Worm (Caenorhabditis elegans) whole organism, L1 larva: ENCODE results near the gene srp-8.

ENCODE experiments used
- C04F5.9 ChIP-seq: sonication (generic microtip); optimal IDR thresholded peaks from 2 replicates; lab custom pipeline; 2016; ENCODE audit warnings: missing genetic modification characterization, missing compliant biosample characterization
- C16A3.4 ChIP-seq: fragments of 150-350 bp; optimal IDR thresholded peaks from 2 replicates; lab custom pipeline; 2014; ENCODE audit warnings: missing biosample characterization, missing genetic modification characterization
- F16B12.6 ChIP-seq: fragments of 150-350 bp; optimal IDR thresholded peaks from 2 replicates; lab custom pipeline; 2014; ENCODE audit warnings: missing biosample characterization, missing genetic modification characterization
- aha-1 ChIP-seq: fragments of 150-350 bp; optimal IDR thresholded peaks from 2 replicates; lab custom pipeline; 2014; ENCODE audit warnings: missing biosample characterization, missing genetic modification characterization
- alr-1 ChIP-seq: fragments of 200-800 bp; sonication (Bioruptor generic); optimal IDR thresholded peaks from 2 replicates; lab custom pipeline; 2018; ENCODE audit warnings: borderline replicate concordance, mild to moderate bottlenecking, missing genetic modification characterization, missing compliant biosample characterization
- ama-1 ChIP-seq: fragments of 150-350 bp; optimal IDR thresholded peaks from 2 replicates; lab custom pipeline; 2014
- blmp-1 ChIP-seq: fragments of 150-350 bp; optimal IDR thresholded peaks from 2 replicates; lab custom pipeline; 2014; ENCODE audit warnings: missing biosample characterization, missing genetic modification characterization
- ceh-82 ChIP-seq, 3 experiments: fragments of 150-350 bp in 1 of 3; sonication (generic microtip) in 2 of 3; optimal IDR thresholded peaks; 2 replicates each; lab custom pipeline; 2014 to 2017; ENCODE audit warnings: missing biosample characterization in 3 of 3, missing genetic modification characterization in 3 of 3
- ceh-88 ChIP-seq: fragments of 200-800 bp; sonication (Bioruptor generic); IDR thresholded peaks from 2 replicates; pipeline ENCODE4 v1.3.6; 2022; ENCODE audit warnings: missing genetic modification characterization, missing compliant biosample characterization
- ceh-90 ChIP-seq: sonication (generic microtip); optimal IDR thresholded peaks from 2 replicates; lab custom pipeline; 2016; ENCODE audit warnings: missing genetic modification characterization, missing compliant biosample characterization
- dpl-1 ChIP-seq, 3 experiments: fragments of 150-350 bp in 2 of 3; sonication (generic microtip) in 1 of 3; optimal IDR thresholded peaks; 2 replicates each; lab custom pipeline; 2014 to 2017; ENCODE audit warnings: missing biosample characterization in 3 of 3, missing genetic modification characterization in 3 of 3, missing genetic modification reagents in 3 of 3
- dsc-1 ChIP-seq: sonication (generic microtip); optimal IDR thresholded peaks from 2 replicates; lab custom pipeline; 2016; ENCODE audit warnings: mild to moderate bottlenecking, missing genetic modification characterization, missing compliant biosample characterization
- efl-1 ChIP-seq, 4 experiments: fragments of 150-350 bp; optimal IDR thresholded peaks in 3 of 4; peaks in 1 of 4; 1 replicate in 1 of 4; 2 replicates in 3 of 4; lab custom pipeline; 2014; ENCODE audit warnings: missing biosample characterization in 2 of 4, missing genetic modification characterization in 2 of 4, missing genetic modification reagents in 2 of 4
- egl-13 ChIP-seq: sonication (generic microtip); optimal IDR thresholded peaks from 2 replicates; lab custom pipeline; 2016; ENCODE audit warnings: missing genotype, missing genetic modification reagents, missing genetic modification characterization, missing compliant biosample characterization
- elt-2 ChIP-seq: sonication (generic microtip); optimal IDR thresholded peaks from 2 replicates; lab custom pipeline; 2016; ENCODE audit warnings: missing genetic modification characterization, mild to moderate bottlenecking, inconsistent platforms, missing compliant biosample characterization, missing genetic modification reagents
- elt-3 ChIP-seq, 6 experiments: fragments of 150-350 bp in 1 of 6; sonication (generic microtip); optimal IDR thresholded peaks; 2 replicates each; lab custom pipeline; 2017 to 2018; ENCODE audit warnings: missing biosample characterization in 6 of 6, missing genetic modification characterization in 6 of 6, inconsistent platforms in 1 of 6
- fkh-10 ChIP-seq: sonication (generic microtip); optimal IDR thresholded peaks from 2 replicates; lab custom pipeline; 2017; ENCODE audit warnings: missing biosample characterization, missing genetic modification reagents, missing genetic modification characterization
- fkh-4 ChIP-seq: sonication (generic microtip); optimal IDR thresholded peaks from 2 replicates; lab custom pipeline; 2016; ENCODE audit warnings: missing compliant biosample characterization, missing genetic modification characterization, borderline replicate concordance
- hpl-2 ChIP-seq: fragments of 150-350 bp; optimal IDR thresholded peaks from 2 replicates; lab custom pipeline; 2014; ENCODE audit warnings: missing biosample characterization, missing genetic modification reagents, missing genetic modification characterization
- jun-1 ChIP-seq: fragments of 150-350 bp; optimal IDR thresholded peaks from 2 replicates; lab custom pipeline; 2014; ENCODE audit warnings: missing biosample characterization, missing genetic modification reagents, missing genetic modification characterization
- lin-14 ChIP-seq: fragments of 200-800 bp; sonication (Bioruptor generic); optimal IDR thresholded peaks from 2 replicates; lab custom pipeline; 2018; ENCODE audit warnings: mild to moderate bottlenecking, missing genetic modification characterization, moderate library complexity, missing compliant biosample characterization
- lin-35 ChIP-seq, 2 experiments: fragments of 150-350 bp; optimal IDR thresholded peaks; 2 replicates each; lab custom pipeline; 2014; ENCODE audit warnings: missing biosample characterization in 2 of 2, missing genetic modification characterization in 2 of 2, missing genetic modification reagents in 2 of 2
- lin-39 ChIP-seq: fragments of 150-350 bp; optimal IDR thresholded peaks from 2 replicates; lab custom pipeline; 2014; ENCODE audit warnings: missing biosample characterization, missing genetic modification reagents, missing genetic modification characterization
- lir-3 ChIP-seq: sonication (generic microtip); optimal IDR thresholded peaks from 2 replicates; lab custom pipeline; 2016; ENCODE audit warnings: mild to moderate bottlenecking, missing genetic modification characterization, moderate library complexity, missing compliant biosample characterization; ENCODE audit not compliant: poor library complexity
- lsy-2 ChIP-seq, 2 experiments: fragments of 150-350 bp; optimal IDR thresholded peaks; 2 replicates each; lab custom pipeline; 2014; ENCODE audit warnings: missing biosample characterization in 2 of 2, missing genetic modification characterization in 2 of 2
- mef-2 ChIP-seq: fragments of 150-350 bp; optimal IDR thresholded peaks from 2 replicates; lab custom pipeline; 2014; ENCODE audit warnings: missing biosample characterization, missing genetic modification characterization
- mep-1 ChIP-seq: fragments of 150-350 bp; optimal IDR thresholded peaks from 2 replicates; lab custom pipeline; 2014; ENCODE audit warnings: missing biosample characterization, missing genetic modification characterization
- nhr-12 ChIP-seq: sonication (generic microtip); optimal IDR thresholded peaks from 2 replicates; lab custom pipeline; 2017; ENCODE audit warnings: missing biosample characterization, missing genetic modification characterization
- nhr-19 ChIP-seq: fragments of 200-800 bp; sonication (Bioruptor generic); conservative IDR thresholded peaks from 2 replicates; pipeline ENCODE4 v1.3.6; 2022; ENCODE audit warnings: missing genetic modification characterization, missing compliant biosample characterization
- nhr-20 ChIP-seq: sonication (generic microtip); optimal IDR thresholded peaks from 2 replicates; lab custom pipeline; 2016; ENCODE audit warnings: mild to moderate bottlenecking, missing genetic modification characterization, missing compliant biosample characterization
- nhr-237 ChIP-seq: fragments of 150-350 bp; optimal IDR thresholded peaks from 2 replicates; lab custom pipeline; 2014; ENCODE audit warnings: missing biosample characterization, missing genetic modification characterization
- nhr-28 ChIP-seq: fragments of 150-350 bp; optimal IDR thresholded peaks from 2 replicates; lab custom pipeline; 2014; ENCODE audit warnings: missing biosample characterization, missing genetic modification characterization
- nhr-71 ChIP-seq: sonication (generic microtip); optimal IDR thresholded peaks from 2 replicates; lab custom pipeline; 2016; ENCODE audit warnings: mild to moderate bottlenecking, missing genetic modification characterization, moderate library complexity, missing compliant biosample characterization
- nhr-85 ChIP-seq: sonication (generic microtip); peaks from one replicate; lab custom pipeline; 2016; ENCODE audit warnings: missing genetic modification characterization, inconsistent platforms, missing compliant biosample characterization
- pag-3 ChIP-seq: sonication (generic microtip); optimal IDR thresholded peaks from 2 replicates; lab custom pipeline; 2017; ENCODE audit warnings: missing genetic modification characterization, mild to moderate bottlenecking, missing compliant biosample characterization, antibody characterized with exemption, borderline replicate concordance; ENCODE audit not compliant: insufficient read depth
- rnt-1 ChIP-seq: sonication (generic microtip); optimal IDR thresholded peaks from 2 replicates; lab custom pipeline; 2016; ENCODE audit warnings: mild to moderate bottlenecking, missing genetic modification characterization, moderate library complexity, missing compliant biosample characterization
- skn-1 ChIP-seq: fragments of 150-350 bp; optimal IDR thresholded peaks from 2 replicates; lab custom pipeline; 2014; ENCODE audit warnings: missing biosample characterization, missing genetic modification characterization
- snpc-4 ChIP-seq: fragments of 150-350 bp; optimal IDR thresholded peaks from 2 replicates; lab custom pipeline; 2014; ENCODE audit warnings: missing biosample characterization, missing genetic modification characterization
- snu-23 ChIP-seq: sonication (generic microtip); optimal IDR thresholded peaks from 2 replicates; lab custom pipeline; 2016; ENCODE audit warnings: missing genetic modification characterization, missing compliant biosample characterization
- tbx-2 ChIP-seq: sonication (generic microtip); optimal IDR thresholded peaks from 2 replicates; lab custom pipeline; 2016; ENCODE audit warnings: missing genetic modification characterization, missing compliant biosample characterization
- tlp-1 ChIP-seq: fragments of 150-350 bp; optimal IDR thresholded peaks from 2 replicates; lab custom pipeline; 2014; ENCODE audit warnings: missing biosample characterization, missing genetic modification characterization
- unc-62 ChIP-seq: fragments of 150-350 bp; optimal IDR thresholded peaks from 2 replicates; lab custom pipeline; 2014; ENCODE audit warnings: missing biosample characterization, missing genetic modification reagents, missing genetic modification characterization
- unc-98 ChIP-seq: fragments of 200-800 bp; sonication (Bioruptor generic); IDR thresholded peaks from 2 replicates; pipeline ENCODE4 v1.3.6; 2022; ENCODE audit warnings: missing genetic modification characterization, missing compliant biosample characterization
- xbp-1 ChIP-seq: sonication (generic microtip); optimal IDR thresholded peaks from 2 replicates; lab custom pipeline; 2016; ENCODE audit warnings: missing genetic modification characterization, missing compliant biosample characterization
- zag-1 ChIP-seq: fragments of 150-350 bp; optimal IDR thresholded peaks from 2 replicates; lab custom pipeline; 2014; ENCODE audit warnings: missing biosample characterization, missing genetic modification characterization

srp-8 gene

ce11 chrV:8171688-8172087 lies 11.8 kb upstream of the srp-8 start:
- TF ChIP-seq tlp-1 (tag; lab: Kevin White, UChicago) (no peak), jun-1 (tag; lab: Kevin White, UChicago) (no peak), elt-2 (no peak), dsc-1 (tag; lab: Kevin White, UChicago) (peak; percentile 91), lsy-2 (tag; optimal IDR thresholded peaks at IDR 0.05; lab: Kevin White, UChicago) (no peak), ama-1 (lab: Kevin White, UChicago) (no peak), fkh-4 (peak; percentile 69)

ce11 chrV:8177349-8177748 lies 6.1 kb upstream of the srp-8 start, which contains the start of gene F20D6.9:
Gene F20D6.9, minus strand, starts transcription at chrV:8177449.
- no peak for TF ChIP-seq F16B12.6 (tag; lab: Kevin White, UChicago)
- TF ChIP-seq ceh-90 (tag; lab: Kevin White, UChicago), result no peak
- no peak for TF ChIP-seq lsy-2 (tag; optimal IDR thresholded peaks at IDR 0.05; lab: Kevin White, UChicago)
- no peak for TF ChIP-seq egl-13 (tag; lab: Kevin White, UChicago)
- TF ChIP-seq nhr-71 (tag; lab: Kevin White, UChicago), result no peak
- no peak for TF ChIP-seq snpc-4 (tag; lab: Kevin White, UChicago)
- no peak for TF ChIP-seq dpl-1 (GFP tag; optimal IDR thresholded peaks at IDR 0.05; lab: Kevin White, UChicago)
- TF ChIP-seq efl-1 (optimal IDR thresholded peaks at IDR 0.05; lab: Kevin White, UChicago), result no peak
- TF ChIP-seq efl-1 (GFP tag; optimal IDR thresholded peaks at IDR 0.05 in 1 of 2; lab: Kevin White, UChicago), result no peak
- TF ChIP-seq hpl-2 (GFP tag; lab: Kevin White, UChicago), result no peak
- TF ChIP-seq blmp-1, result no peak
- TF ChIP-seq nhr-237 (tag; lab: Kevin White, UChicago), result no peak
- TF ChIP-seq nhr-85 (tag; lab: Kevin White, UChicago), result no peak
- TF ChIP-seq unc-62 (GFP tag; lab: Kevin White, UChicago), result no peak
- TF ChIP-seq nhr-12, result no peak
- no peak for TF ChIP-seq lin-35 (GFP tag; optimal IDR thresholded peaks at IDR 0.05; lab: Kevin White, UChicago)
- no peak for TF ChIP-seq dsc-1 (tag; lab: Kevin White, UChicago)

- no peak for TF ChIP-seq nhr-12
- TF ChIP-seq lin-35 (GFP tag; optimal IDR thresholded peaks at IDR 0.05; lab: Kevin White, UChicago), result no peak
- TF ChIP-seq nhr-71 (tag; lab: Kevin White, UChicago), result no peak
- TF ChIP-seq unc-98 (GFP tag; lab: Robert Waterston, UW), result no peak
- TF ChIP-seq mef-2, result no peak
- TF ChIP-seq mep-1 (tag; lab: Kevin White, UChicago), result no peak
- no peak for TF ChIP-seq lsy-2 (tag; optimal IDR thresholded peaks at IDR 0.05; lab: Kevin White, UChicago)
- no peak for TF ChIP-seq alr-1 (tag; lab: Kevin White, UChicago)
- no peak for TF ChIP-seq skn-1 (tag; lab: Kevin White, UChicago)
- no peak for TF ChIP-seq xbp-1
- TF ChIP-seq lin-14 (GFP tag; lab: Kevin White, UChicago), result no peak
- no peak for TF ChIP-seq aha-1 (tag; lab: Kevin White, UChicago)
- no peak for TF ChIP-seq C16A3.4 (tag; lab: Kevin White, UChicago)
- TF ChIP-seq elt-2, result no peak
- no peak for TF ChIP-seq zag-1 (tag; lab: Kevin White, UChicago)
- TF ChIP-seq tbx-2 (tag; lab: Kevin White, UChicago), result no peak
- no peak for TF ChIP-seq lin-39 (tag; lab: Kevin White, UChicago)
- no peak for TF ChIP-seq nhr-19 (GFP tag; lab: Robert Waterston, UW)
- TF ChIP-seq elt-3 (tag; optimal IDR thresholded peaks at IDR 0.05; lab: Kevin White, UChicago), result no peak
- TF ChIP-seq nhr-28 (tag; lab: Kevin White, UChicago), result no peak
- TF ChIP-seq, all 84 proteins: peak for 0
Measured at ce11 chrV:8178279-8178678, 5.2 kb upstream of the srp-8 start.

- TF ChIP-seq rnt-1 (tag; lab: Kevin White, UChicago) (peak; percentile 58), nhr-71 (tag; lab: Kevin White, UChicago) (peak; percentile 32), xbp-1 (no peak), mep-1 (tag; lab: Kevin White, UChicago) (peak; percentile 34), nhr-19 (GFP tag; lab: Robert Waterston, UW) (peak; percentile 74), unc-98 (GFP tag; lab: Robert Waterston, UW) (peak; percentile 42; the same call in 1 of the 2 replicates), fkh-10 (no peak), C04F5.9 (no peak), blmp-1 (peak; percentile 56), nhr-85 (tag; lab: Kevin White, UChicago) (peak; percentile 40), lir-3 (tag; lab: Kevin White, UChicago) (no peak), nhr-20 (tag; lab: Kevin White, UChicago) (peak; percentile 35), lin-14 (GFP tag; lab: Kevin White, UChicago) (peak; percentile 68), ceh-88 (GFP tag; lab: Robert Waterston, UW) (0 out of 2 replicates have a peak, but pooled peaks have one; percentile 19), snu-23 (GFP tag; lab: Kevin White, UChicago) (peak; percentile 9), pag-3 (tag; lab: Kevin White, UChicago) (no peak), ceh-82 (tag; optimal IDR thresholded peaks at IDR 0.05; lab: Kevin White, UChicago) (peak in 1 of 3 experiments; percentile 28)
Measured at ce11 chrV:8178914-8179542, 4.5 kb upstream of the srp-8 start, which contains the start of gene srp-7. Gene srp-7, plus strand, starts transcription at chrV:8179126.
